Fruit fly (Drosophila melanogaster): ENCODE measurements around the gene Patsas.

The Patsas gene

DNA sequence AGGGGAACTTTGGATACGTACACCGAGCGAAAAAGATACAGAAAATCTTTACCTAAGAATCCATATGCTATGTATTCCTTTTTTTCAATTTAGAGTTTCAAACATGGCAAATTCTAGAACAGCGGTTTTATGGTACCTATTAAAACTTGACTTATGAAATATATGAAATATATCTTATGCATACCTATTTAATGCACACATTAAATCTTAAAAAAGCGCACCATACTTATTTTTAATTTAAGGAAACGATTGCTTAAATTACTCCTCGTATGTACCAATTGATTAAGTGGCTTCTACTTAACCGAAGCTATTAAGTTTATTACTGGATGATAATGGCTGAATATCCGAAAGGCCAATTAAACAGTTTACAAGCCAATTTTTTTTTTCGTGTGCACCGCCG, 16.9 kb upstream of the Patsas start:
- TF ChIP-seq CG14711 (tag; optimal IDR thresholded peaks at IDR 0.05) (no peak), CG7101 (tag; optimal IDR thresholded peaks at IDR 0.05) (no peak), CG33017 (tag; optimal IDR thresholded peaks at IDR 0.05) (no peak), CG12768 (GFP tag; optimal IDR thresholded peaks at IDR 0.05) (no peak), CG1620 (GFP tag; optimal IDR thresholded peaks at IDR 0.05) (no peak), pad (GFP tag; optimal IDR thresholded peaks at IDR 0.05) (no peak), Clk (GFP tag; optimal IDR thresholded peaks at IDR 0.05) (no peak), CG11617 (GFP tag; optimal IDR thresholded peaks at IDR 0.05) (no peak), CG7045 (GFP tag; optimal IDR thresholded peaks at IDR 0.05) (no peak), cic (GFP tag; optimal IDR thresholded peaks at IDR 0.05) (no peak), kay (GFP tag; ENCODE audit: borderline replicate concordance) (no peak), bab1 (GFP tag; optimal IDR thresholded peaks at IDR 0.05) (no peak), ovo (GFP tag; optimal IDR thresholded peaks at IDR 0.05) (no peak), Mnt (GFP tag; optimal IDR thresholded peaks at IDR 0.05) (no peak), tj (GFP tag; optimal IDR thresholded peaks at IDR 0.05) (no peak)

DNA sequence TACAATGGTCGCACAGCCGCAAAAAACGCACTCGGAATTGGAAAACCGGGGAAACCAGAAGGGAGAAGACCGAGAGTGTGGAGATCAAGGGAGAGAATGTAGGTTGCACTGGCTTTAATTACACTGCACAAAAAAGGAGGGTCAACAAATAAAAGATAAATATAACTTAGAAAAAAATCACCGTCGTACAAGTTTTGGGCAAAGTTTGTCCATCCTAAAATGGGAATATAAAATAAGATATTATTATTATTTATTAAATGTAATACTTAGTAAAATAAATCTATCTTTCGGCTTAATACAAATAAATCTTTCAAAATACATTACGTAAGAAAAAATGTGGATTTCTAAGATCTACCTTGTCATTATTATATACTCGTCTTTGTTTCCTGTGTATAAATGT, 12.7 kb upstream of the Patsas start:
- TF ChIP-seq CG7045 (GFP tag; optimal IDR thresholded peaks at IDR 0.05) (no peak), toe (GFP tag; optimal IDR thresholded peaks at IDR 0.05) (no peak), tj (GFP tag; optimal IDR thresholded peaks at IDR 0.05) (no peak), Crg-1 (GFP tag; optimal IDR thresholded peaks at IDR 0.05) (no peak), CG14711 (tag; optimal IDR thresholded peaks at IDR 0.05) (no peak), CG12768 (GFP tag; optimal IDR thresholded peaks at IDR 0.05) (no peak), Clk (GFP tag; optimal IDR thresholded peaks at IDR 0.05) (no peak), pad (GFP tag; optimal IDR thresholded peaks at IDR 0.05) (no peak), CG5204 (GFP tag; optimal IDR thresholded peaks at IDR 0.05) (no peak), CG1620 (GFP tag; optimal IDR thresholded peaks at IDR 0.05) (no peak), cic (GFP tag; optimal IDR thresholded peaks at IDR 0.05) (no peak), CG7101 (tag; optimal IDR thresholded peaks at IDR 0.05) (no peak), bab1 (GFP tag; optimal IDR thresholded peaks at IDR 0.05) (no peak), Hr96 (GFP tag; optimal IDR thresholded peaks at IDR 0.05) (no peak), kay (GFP tag; ENCODE audit: borderline replicate concordance) (no peak), CG33017 (tag; optimal IDR thresholded peaks at IDR 0.05) (no peak), cnc (optimal IDR thresholded peaks at IDR 0.05) (no peak), ovo (GFP tag; optimal IDR thresholded peaks at IDR 0.05) (no peak), Mnt (GFP tag; optimal IDR thresholded peaks at IDR 0.05) (no peak), CG11617 (GFP tag; optimal IDR thresholded peaks at IDR 0.05) (no peak)

DNA sequence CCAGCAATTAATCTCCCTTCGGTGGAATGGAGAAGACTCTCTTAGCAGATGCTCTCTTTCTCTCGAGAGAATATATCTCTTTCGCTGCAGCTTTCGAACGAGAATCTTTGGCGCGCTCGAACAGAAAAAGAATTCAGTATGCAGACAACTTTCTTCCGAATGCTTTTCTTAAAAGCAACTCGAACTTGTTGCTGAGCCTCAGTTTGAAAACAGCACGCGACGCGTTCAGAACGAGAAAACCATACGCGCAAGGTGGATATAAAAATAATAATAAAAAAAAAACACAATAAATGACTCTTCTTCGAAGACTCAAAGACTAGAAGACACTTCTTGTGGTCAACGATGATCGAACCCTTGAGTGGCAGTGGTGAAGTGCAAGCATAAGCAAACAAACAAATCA, 11.1 kb upstream of the Patsas start, which contains the start of gene CG17211:
Gene CG17211 (plus strand): TSS at position 202 of the 400 bp plus-strand sequence.
- TF ChIP-seq Crg-1 (GFP tag; optimal IDR thresholded peaks at IDR 0.05) (no peak), Hr96 (GFP tag; optimal IDR thresholded peaks at IDR 0.05) (no peak), kay (GFP tag; ENCODE audit: borderline replicate concordance) (no peak), toe (GFP tag; optimal IDR thresholded peaks at IDR 0.05) (no peak), cnc (optimal IDR thresholded peaks at IDR 0.05) (no peak), pad (GFP tag; optimal IDR thresholded peaks at IDR 0.05) (no peak), bab1 (GFP tag; optimal IDR thresholded peaks at IDR 0.05) (no peak), tj (GFP tag; optimal IDR thresholded peaks at IDR 0.05) (no peak), CG7045 (GFP tag; optimal IDR thresholded peaks at IDR 0.05) (no peak), CG12768 (GFP tag; optimal IDR thresholded peaks at IDR 0.05) (no peak), cic (GFP tag; optimal IDR thresholded peaks at IDR 0.05) (no peak), CG14711 (tag; optimal IDR thresholded peaks at IDR 0.05) (no peak), CG33017 (tag; optimal IDR thresholded peaks at IDR 0.05) (no peak), CG11617 (GFP tag; optimal IDR thresholded peaks at IDR 0.05) (no peak), ovo (GFP tag; optimal IDR thresholded peaks at IDR 0.05) (no peak), Mnt (GFP tag; optimal IDR thresholded peaks at IDR 0.05) (no peak), CG7101 (tag; optimal IDR thresholded peaks at IDR 0.05) (no peak)

DNA sequence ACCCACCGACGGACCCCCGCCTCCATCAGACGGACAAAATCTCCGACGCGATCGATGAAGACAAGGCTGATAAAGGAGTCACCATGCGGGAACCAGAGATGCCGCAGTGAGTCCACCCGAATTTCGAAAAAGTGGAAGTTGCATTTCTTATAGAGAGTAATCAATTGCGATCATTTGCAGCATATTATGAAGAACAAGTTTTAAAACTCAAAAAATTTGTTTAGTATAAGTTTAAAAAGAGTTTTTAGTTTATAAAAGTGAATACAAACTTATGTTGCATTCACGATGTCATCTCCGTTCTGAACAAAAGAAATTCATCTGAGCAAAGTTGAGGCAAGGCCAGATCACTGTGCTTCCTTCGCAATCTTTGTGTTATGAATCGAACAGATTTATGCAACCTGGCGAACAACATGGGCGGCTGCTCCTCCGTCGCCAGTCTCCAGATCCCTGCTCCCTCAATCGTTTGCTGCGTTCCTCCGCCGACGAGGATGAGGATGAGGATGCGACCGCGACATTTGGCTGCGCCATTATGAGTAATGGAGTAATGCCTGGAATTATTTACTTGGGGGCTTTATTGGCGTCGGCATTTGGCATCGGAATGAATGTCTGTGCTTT, 10.0 kb upstream of the Patsas start:
- TF ChIP-seq CG7045 (GFP tag; optimal IDR thresholded peaks at IDR 0.05) (no peak), CG14711 (tag; optimal IDR thresholded peaks at IDR 0.05) (no peak), Clk (GFP tag; optimal IDR thresholded peaks at IDR 0.05) (no peak), toe (GFP tag; optimal IDR thresholded peaks at IDR 0.05) (no peak), CG33017 (tag; optimal IDR thresholded peaks at IDR 0.05) (no peak), CG11617 (GFP tag; optimal IDR thresholded peaks at IDR 0.05) (no peak), CG5204 (GFP tag; optimal IDR thresholded peaks at IDR 0.05) (no peak), cic (GFP tag; optimal IDR thresholded peaks at IDR 0.05) (no peak), CG1620 (GFP tag; optimal IDR thresholded peaks at IDR 0.05) (no peak), bab1 (GFP tag; optimal IDR thresholded peaks at IDR 0.05) (no peak), pad (GFP tag; optimal IDR thresholded peaks at IDR 0.05) (no peak), Crg-1 (GFP tag; optimal IDR thresholded peaks at IDR 0.05) (no peak), kay (GFP tag; ENCODE audit: borderline replicate concordance) (no peak)

DNA sequence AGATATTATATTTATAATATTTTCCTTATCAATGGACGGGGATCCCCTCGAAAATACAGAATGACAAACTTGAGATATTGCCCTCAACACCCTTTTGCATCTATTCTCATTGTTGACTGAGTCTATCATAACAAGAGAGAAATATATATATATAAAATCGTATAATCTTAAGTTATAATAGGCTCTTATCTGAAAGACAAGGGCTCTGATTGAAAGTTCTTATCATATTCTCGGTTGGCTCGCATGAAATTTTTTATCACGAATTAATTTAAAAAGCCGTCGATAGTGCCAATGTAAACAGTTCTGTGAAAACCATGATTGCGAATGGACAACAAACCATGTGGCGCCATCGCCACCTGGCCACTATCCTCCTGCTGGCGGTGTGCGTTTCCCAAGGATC, 7.7 kb upstream of the Patsas start, which contains the start of gene Phae2:
Gene Phae2 (plus strand): TSS at position 301 of the 400 bp plus-strand sequence.
- TF ChIP-seq CG11617 (GFP tag; optimal IDR thresholded peaks at IDR 0.05): no peak
- no peak for TF ChIP-seq tj (GFP tag; optimal IDR thresholded peaks at IDR 0.05)
- TF ChIP-seq Hr96 (GFP tag; optimal IDR thresholded peaks at IDR 0.05): no peak
- no peak for TF ChIP-seq CG14711 (tag; optimal IDR thresholded peaks at IDR 0.05)
- no peak for TF ChIP-seq CG33017 (tag; optimal IDR thresholded peaks at IDR 0.05)
- no peak for TF ChIP-seq kay (GFP tag; ENCODE audit: borderline replicate concordance)
- TF ChIP-seq Crg-1 (GFP tag; optimal IDR thresholded peaks at IDR 0.05): no peak
- TF ChIP-seq toe (GFP tag; optimal IDR thresholded peaks at IDR 0.05): no peak

Measured in whole organism, adult.